Worm (Caenorhabditis elegans) whole organism, L1 larva: ENCODE data around the gene B0495.7.

Experiments
- blmp-1 ChIP-seq: fragments of 150-350 bp; optimal IDR thresholded peaks from 2 replicates; lab custom pipeline; 2014; ENCODE audit warnings: missing biosample characterization, missing genetic modification characterization
- egl-27 ChIP-seq, 2 experiments: fragments of 150-350 bp in 1 of 2; sonication (generic microtip); optimal IDR thresholded peaks; 3 replicates each; lab custom pipeline; 2017 to 2018; ENCODE audit warnings: missing biosample characterization in 2 of 2, missing genetic modification characterization in 2 of 2, missing genetic modification reagents in 2 of 2
- elt-2 ChIP-seq: sonication (generic microtip); optimal IDR thresholded peaks from 2 replicates; lab custom pipeline; 2016; ENCODE audit warnings: missing genetic modification characterization, mild to moderate bottlenecking, inconsistent platforms, missing compliant biosample characterization, missing genetic modification reagents
- lin-13 ChIP-seq: fragments of 150-350 bp; optimal IDR thresholded peaks from 2 replicates; lab custom pipeline; 2014; ENCODE audit warnings: missing biosample characterization, missing genetic modification reagents, missing genetic modification characterization
- nhr-76 ChIP-seq: sonication (generic microtip); optimal IDR thresholded peaks from 2 replicates; lab custom pipeline; 2017; ENCODE audit warnings: missing biosample characterization, missing genetic modification characterization
- sptf-1 ChIP-seq: fragments of 150-350 bp; optimal IDR thresholded peaks from 2 replicates; lab custom pipeline; 2014; ENCODE audit warnings: missing biosample characterization, missing genetic modification characterization
- zip-4 ChIP-seq: fragments of 200-800 bp; sonication (Bioruptor generic); optimal IDR thresholded peaks from 2 replicates; lab custom pipeline; 2018; ENCODE audit warnings: mild to moderate bottlenecking, missing genetic modification characterization, moderate library complexity, missing compliant biosample characterization
- ztf-11 ChIP-seq, 2 experiments: sonication (generic microtip); optimal IDR thresholded peaks; 2 replicates each; lab custom pipeline; 2016 to 2017; ENCODE audit warnings: missing genetic modification characterization in 2 of 2, missing biosample characterization in 1 of 2, missing compliant biosample characterization in 1 of 2

ce11 chrII:7722784-7723183 is 17.8 kb upstream of the B0495.7 start:
- TF ChIP-seq nhr-76 (no peak), zip-4 (no peak), elt-2 (tag; lab: Kevin White, UChicago) (no peak), ztf-11 (tag; optimal IDR thresholded peaks at IDR 0.05; lab: Kevin White, UChicago) (no peak), egl-27 (tag; optimal IDR thresholded peaks at IDR 0.05; lab: Kevin White, UChicago) (no peak), lin-13 (GFP tag; lab: Kevin White, UChicago) (no peak), blmp-1 (tag; lab: Kevin White, UChicago) (no peak), sptf-1 (tag; lab: Kevin White, UChicago) (no peak)
